Worm (Caenorhabditis elegans): ENCODE measurements around the gene C17F4.11.
A peak's percentile ranks its signal among the peaks of the same experiment; 100 is the strongest.

The C17F4.11 gene

DNA sequence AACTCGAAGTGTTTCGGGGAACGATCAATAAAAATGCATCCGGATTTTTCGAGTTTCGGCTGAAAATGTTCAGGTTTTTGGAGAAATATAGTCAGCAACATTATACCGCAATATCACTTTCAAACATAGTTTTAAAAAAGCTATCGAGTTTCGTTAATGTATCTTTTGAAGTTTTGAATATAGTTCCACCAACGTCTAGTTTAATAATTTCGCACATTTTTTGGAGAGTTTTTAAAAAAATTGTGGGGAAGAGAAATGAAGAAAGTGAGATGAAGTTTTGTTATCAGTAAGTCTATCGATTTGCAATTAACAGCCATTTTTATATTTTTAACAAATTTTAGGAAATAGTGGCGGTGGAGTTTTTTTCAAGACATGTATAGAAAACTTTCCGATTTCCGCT is 11.5 kb upstream of the C17F4.11 start, which contains the start of gene ZC239.17:
Gene ZC239.17 (minus strand): TSS at position 101 of the 400 bp plus-strand sequence.
- TF ChIP-seq mes-2 (tag; optimal IDR thresholded peaks at IDR 0.05; ENCODE audit: poor library complexity, severe bottlenecking) (no peak), lin-1 (GFP tag; IDR thresholded peaks at IDR 0.05) (no peak), nhr-111 (GFP tag; optimal IDR thresholded peaks at IDR 0.05) (no peak), nhr-10 (tag; optimal IDR thresholded peaks at IDR 0.05) (no peak), nhr-48 (tag; optimal IDR thresholded peaks at IDR 0.05) (no peak), unc-130 (GFP tag; optimal IDR thresholded peaks at IDR 0.05) (no peak), lir-3 (tag; optimal IDR thresholded peaks at IDR 0.05) (no peak), ceh-82 (tag; optimal IDR thresholded peaks at IDR 0.05) (no peak), daf-8 (GFP tag; IDR thresholded peaks at IDR 0.05) (no peak), ceh-44 (GFP tag; IDR thresholded peaks at IDR 0.05) (no peak), D1046.2 (GFP tag; IDR thresholded peaks at IDR 0.05) (no peak)

DNA sequence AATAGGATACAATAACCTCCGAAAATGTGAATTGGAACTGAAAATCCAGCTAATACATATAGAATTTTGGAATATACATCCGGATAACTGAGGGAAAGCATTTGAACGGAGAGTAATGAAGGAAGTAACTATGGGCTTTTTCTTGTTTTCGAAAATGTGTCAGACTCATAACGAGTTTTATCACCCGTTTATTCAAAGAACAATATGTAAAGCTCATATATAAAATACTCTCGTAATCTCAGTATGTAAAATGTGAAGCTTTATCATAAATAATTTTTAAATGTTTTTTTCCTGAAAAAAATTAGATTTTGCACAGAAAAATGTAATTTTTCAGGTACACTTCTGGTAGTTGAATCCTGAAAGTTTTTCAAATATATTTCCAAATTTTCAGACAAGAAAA is 6.8 kb upstream of the C17F4.11 start, which contains the start of gene srh-297:
Gene srh-297 (minus strand): TSS at position 101 of the 400 bp plus-strand sequence.
- TF ChIP-seq Y5F2A.4 (GFP tag; optimal IDR thresholded peaks at IDR 0.05): no peak
- TF ChIP-seq tra-1 (GFP tag; IDR thresholded peaks at IDR 0.05): no peak
- no peak for TF ChIP-seq unc-62 (GFP tag; optimal IDR thresholded peaks at IDR 0.05 in 1 of 2)
- no peak for TF ChIP-seq unc-62 (tag; optimal IDR thresholded peaks at IDR 0.05)
- no peak for TF ChIP-seq spr-3 (GFP tag; optimal IDR thresholded peaks at IDR 0.05)
- TF ChIP-seq nhr-102 (tag; optimal IDR thresholded peaks at IDR 0.05): no peak
- no peak for TF ChIP-seq mes-2 (tag; optimal IDR thresholded peaks at IDR 0.05; ENCODE audit: poor library complexity, severe bottlenecking)
- TF ChIP-seq T20F7.1 (GFP tag; optimal IDR thresholded peaks at IDR 0.05): no peak
- no peak for TF ChIP-seq hlh-30 (tag; optimal IDR thresholded peaks at IDR 0.05; ENCODE audit: insufficient read depth)
- no peak for TF ChIP-seq zfp-2 (tag; optimal IDR thresholded peaks at IDR 0.05)
- TF ChIP-seq fkh-10 (GFP tag; optimal IDR thresholded peaks at IDR 0.05): no peak
- no peak for TF ChIP-seq D1046.2 (GFP tag; IDR thresholded peaks at IDR 0.05)
- TF ChIP-seq gei-8 (GFP tag; optimal IDR thresholded peaks at IDR 0.05): no peak
- no peak for TF ChIP-seq zip-2 (tag; optimal IDR thresholded peaks at IDR 0.05)
- no peak for TF ChIP-seq hmg-1.1 (GFP tag; IDR thresholded peaks at IDR 0.05)
- TF ChIP-seq T26A8.4 (GFP tag; IDR thresholded peaks at IDR 0.05): no peak
- TF ChIP-seq F44E2.7 (GFP tag; IDR thresholded peaks at IDR 0.05): no peak

- TF ChIP-seq nhr-6 (tag; optimal IDR thresholded peaks at IDR 0.05): no peak
Observed at ce11 chrII:3234725-3235124, 2.5 kb upstream of the C17F4.11 start, which contains the start of gene C17F4.8. C17F4.8 (minus strand) TSS chrII:3234825.

- TF ChIP-seq skn-1 (tag; optimal IDR thresholded peaks at IDR 0.05) (no peak), lin-39 (tag; optimal IDR thresholded peaks at IDR 0.05) (no peak), unc-62 (GFP tag; optimal IDR thresholded peaks at IDR 0.05 in 1 of 2) (peak in 1 of 2 experiments; percentile 70), unc-62 (tag; optimal IDR thresholded peaks at IDR 0.05) (no peak)
Observed at ce11 chrII:3240207-3240606, 2.9 kb downstream of the C17F4.11 start, which contains the start of gene C17F4.3. C17F4.3 (plus strand) TSS chrII:3240507.

ce11 chrII:3241842-3242241 is 4.6 kb downstream of the C17F4.11 start:
- TF ChIP-seq dpl-1 (GFP tag; optimal IDR thresholded peaks at IDR 0.05): no peak
- TF ChIP-seq nhr-28 (tag; optimal IDR thresholded peaks at IDR 0.05): peak; percentile 0
- TF ChIP-seq ceh-28 (tag; optimal IDR thresholded peaks at IDR 0.05): no peak

ce11 chrII:3244070-3244469 is 6.8 kb downstream of the C17F4.11 start, which contains the start of gene C17F4.12:
C17F4.12 (minus strand) TSS chrII:3244170.
- TF ChIP-seq Y105C5A.15 (GFP tag; IDR thresholded peaks at IDR 0.05) (no peak), nhr-41 (GFP tag; IDR thresholded peaks at IDR 0.05) (no peak), mes-2 (tag; optimal IDR thresholded peaks at IDR 0.05; ENCODE audit: poor library complexity, severe bottlenecking) (no peak), zfp-3 (GFP tag; conservative IDR thresholded peaks at IDR 0.05) (no peak), Y5F2A.4 (GFP tag; optimal IDR thresholded peaks at IDR 0.05) (no peak), nhr-25 (tag; optimal IDR thresholded peaks at IDR 0.05; ENCODE audit: borderline replicate concordance, insufficient read depth) (no peak)

Data from whole organism, L4 larva.